Worm (Caenorhabditis elegans) whole organism, L4 larva: ENCODE results near the gene clec-5.

Experiments
- F44E2.7 ChIP-seq: fragments of 200-800 bp; sonication (Bioruptor generic); IDR thresholded peaks from 2 replicates; pipeline ENCODE4 v2.1.2; 2022; ENCODE audit warnings: missing genetic modification characterization, missing compliant biosample characterization
- ZK546.5 ChIP-seq, 2 experiments: sonication (generic microtip); optimal IDR thresholded peaks; 2 replicates each; lab custom pipeline; 2017; ENCODE audit warnings: missing biosample characterization in 2 of 2, missing genetic modification characterization in 2 of 2
- aly-2 ChIP-seq: sonication (generic microtip); optimal IDR thresholded peaks from 2 replicates; lab custom pipeline; 2018; ENCODE audit warnings: missing biosample characterization, missing genetic modification characterization
- daf-12 ChIP-seq: fragments of 150-350 bp; optimal IDR thresholded peaks from 2 replicates; lab custom pipeline; 2014; ENCODE audit warnings: missing biosample characterization, missing genetic modification reagents, missing genetic modification characterization
- nhr-48 ChIP-seq: sonication (generic microtip); optimal IDR thresholded peaks from 2 replicates; lab custom pipeline; 2016; ENCODE audit warnings: mild to moderate bottlenecking, missing genetic modification characterization, missing compliant biosample characterization
- nhr-77 ChIP-seq: fragments of 150-350 bp; optimal IDR thresholded peaks from 2 replicates; lab custom pipeline; 2014; ENCODE audit warnings: missing biosample characterization, missing genetic modification characterization

- no peak for TF ChIP-seq aly-2
- TF ChIP-seq nhr-77 (tag; lab: Kevin White, UChicago), result no peak
- no peak for TF ChIP-seq F44E2.7
- no peak for TF ChIP-seq nhr-48 (tag; lab: Kevin White, UChicago)
- TF ChIP-seq daf-12, result no peak
- TF ChIP-seq ZK546.5 (tag; optimal IDR thresholded peaks at IDR 0.05; lab: Kevin White, UChicago), result no peak
These were observed 26.5 kb upstream of the clec-5 start, which contains the start of gene F26F4.12 for ce11 chrIII:4909938-4910337.
